Fruit fly (Drosophila melanogaster) whole organism, prepupa: ENCODE results near the gene Kr-h1.

Experiments
- Blimp-1 ChIP-seq: fragments of 200-800 bp; sonication (Bioruptor generic); optimal IDR thresholded peaks from 3 replicates; lab custom pipeline; 2017; ENCODE audit warnings: missing biosample characterization, missing genetic modification characterization, mild to moderate bottlenecking, moderate library complexity, missing genetic modification reagents
- CG10631 ChIP-seq: fragments of 200-800 bp; sonication (Bioruptor generic); optimal IDR thresholded peaks from 2 replicates; lab custom pipeline; 2016; ENCODE audit warnings: missing biosample characterization, missing genetic modification characterization
- CG10669 ChIP-seq: fragments of 200-800 bp; sonication (Bioruptor generic); optimal IDR thresholded peaks from 3 replicates; lab custom pipeline; 2018; ENCODE audit warnings: missing biosample characterization, mild to moderate bottlenecking, missing genetic modification characterization, moderate library complexity
- CG11294 ChIP-seq: fragments of 200-800 bp; sonication (Bioruptor generic); IDR thresholded peaks from 2 replicates; pipeline ENCODE4 v1.3.6; 2022; ENCODE audit warnings: missing biosample characterization, missing genetic modification characterization
- CG11762 ChIP-seq: fragments of 200-800 bp; sonication (Bioruptor generic); optimal IDR thresholded peaks from 3 replicates; lab custom pipeline; 2016; ENCODE audit warnings: missing biosample characterization, missing genetic modification characterization; ENCODE audit not compliant: insufficient read depth
- CG11902 ChIP-seq: fragments of 200-800 bp; sonication (Bioruptor generic); optimal IDR thresholded peaks from 3 replicates; lab custom pipeline; 2016; ENCODE audit warnings: missing biosample characterization, missing genetic modification characterization
- CG15336 ChIP-seq: fragments of 200-800 bp; sonication (Bioruptor generic); IDR thresholded peaks from 2 replicates; pipeline ENCODE4 v1.3.6; 2022; ENCODE audit warnings: missing biosample characterization, missing genetic modification characterization
- CG1621 ChIP-seq: fragments of 200-800 bp; sonication (Bioruptor generic); optimal IDR thresholded peaks from 3 replicates; lab custom pipeline; 2018; ENCODE audit warnings: missing biosample characterization, mild to moderate bottlenecking, missing genetic modification characterization
- CG16779 ChIP-seq: fragments of 200-800 bp; sonication (Bioruptor generic); optimal IDR thresholded peaks from 3 replicates; lab custom pipeline; 2017; ENCODE audit warnings: missing biosample characterization, mild to moderate bottlenecking, missing genetic modification characterization
- CG31627 ChIP-seq: fragments of 200-800 bp; sonication (Bioruptor generic); optimal IDR thresholded peaks from 3 replicates; lab custom pipeline; 2016; ENCODE audit warnings: missing biosample characterization, missing genetic modification characterization
- CG32006 ChIP-seq: fragments of 200-800 bp; sonication (Bioruptor generic); optimal IDR thresholded peaks from 3 replicates; lab custom pipeline; 2017; ENCODE audit warnings: missing biosample characterization, mild to moderate bottlenecking, missing genetic modification characterization
- CG34406 ChIP-seq: fragments of 200-800 bp; sonication (Bioruptor generic); optimal IDR thresholded peaks from 3 replicates; lab custom pipeline; 2016; ENCODE audit warnings: missing biosample characterization, missing genetic modification characterization
- CG4318 ChIP-seq: fragments of 200-800 bp; sonication (Bioruptor generic); optimal IDR thresholded peaks from 3 replicates; lab custom pipeline; 2017; ENCODE audit warnings: missing biosample characterization, mild to moderate bottlenecking, missing genetic modification characterization
- CG6792 ChIP-seq: fragments of 200-800 bp; sonication (Bioruptor generic); optimal IDR thresholded peaks from 3 replicates; lab custom pipeline; 2016; ENCODE audit warnings: missing biosample characterization, missing genetic modification characterization
- CG7368 ChIP-seq: fragments of 200-800 bp; sonication (Bioruptor generic); optimal IDR thresholded peaks from 3 replicates; lab custom pipeline; 2016; ENCODE audit warnings: missing biosample characterization, missing genetic modification characterization
- CG8119 ChIP-seq: fragments of 200-800 bp; sonication (Bioruptor generic); IDR thresholded peaks from 3 replicates; pipeline ENCODE4 v1.3.6; 2022; ENCODE audit warnings: missing biosample characterization, missing genetic modification characterization
- CG8319 ChIP-seq: fragments of 200-800 bp; sonication (Bioruptor generic); optimal IDR thresholded peaks from 3 replicates; lab custom pipeline; 2016; ENCODE audit warnings: missing biosample characterization, missing genetic modification characterization
- CG8632 ChIP-seq: fragments of 200-800 bp; sonication (Bioruptor generic); optimal IDR thresholded peaks from 3 replicates; lab custom pipeline; 2016; ENCODE audit warnings: missing biosample characterization, missing genetic modification characterization
- CG9139 ChIP-seq: fragments of 200-800 bp; sonication (Bioruptor generic); optimal IDR thresholded peaks from 3 replicates; lab custom pipeline; 2017; ENCODE audit warnings: missing biosample characterization, mild to moderate bottlenecking, missing genetic modification characterization
- Eip78C ChIP-seq: fragments of 200-800 bp; sonication (Bioruptor generic); peaks from one replicate; lab custom pipeline; 2016; ENCODE audit warnings: missing biosample characterization, missing genetic modification characterization
- Eip93F ChIP-seq: fragments of 200-800 bp; sonication (Bioruptor generic); optimal IDR thresholded peaks from 2 replicates; lab custom pipeline; 2016; ENCODE audit warnings: missing biosample characterization, mild to moderate bottlenecking, missing genetic modification characterization
- Ets21C ChIP-seq: fragments of 200-800 bp; sonication (Bioruptor generic); optimal IDR thresholded peaks from 3 replicates; lab custom pipeline; 2016; ENCODE audit warnings: missing biosample characterization, missing genetic modification characterization
- Ets96B ChIP-seq: fragments of 200-800 bp; optimal IDR thresholded peaks from 2 replicates; lab custom pipeline; 2019; ENCODE audit warnings: missing biosample characterization, mild to moderate bottlenecking, missing genetic modification characterization, moderate library complexity
- Gug ChIP-seq: fragments of 200-800 bp; sonication (Bioruptor generic); IDR thresholded peaks from 2 replicates; pipeline ENCODE4 v1.3.6; 2022; ENCODE audit warnings: missing biosample characterization, missing genetic modification characterization
- Hr38 ChIP-seq: sonication (Bioruptor generic); optimal IDR thresholded peaks from 2 replicates; lab custom pipeline; 2016; ENCODE audit warnings: missing biosample characterization, missing genetic modification characterization
- Hr39 ChIP-seq: fragments of 200-800 bp; sonication (Bioruptor generic); optimal IDR thresholded peaks from 2 replicates; lab custom pipeline; 2016; ENCODE audit warnings: missing biosample characterization, missing genetic modification characterization
- Hr4 ChIP-seq: fragments of 200-800 bp; sonication (Bioruptor generic); optimal IDR thresholded peaks from 3 replicates; lab custom pipeline; 2016; ENCODE audit warnings: missing biosample characterization, missing genetic modification characterization
- Lpt ChIP-seq: fragments of 200-800 bp; sonication (Bioruptor generic); optimal IDR thresholded peaks from 3 replicates; lab custom pipeline; 2016; ENCODE audit warnings: missing biosample characterization, missing genetic modification characterization
- OdsH ChIP-seq: fragments of 200-800 bp; sonication (Bioruptor generic); optimal IDR thresholded peaks from 3 replicates; lab custom pipeline; 2016; ENCODE audit warnings: missing biosample characterization, missing genetic modification characterization
- Smox ChIP-seq: fragments of 200-800 bp; sonication (Bioruptor generic); optimal IDR thresholded peaks from 3 replicates; lab custom pipeline; 2016; ENCODE audit warnings: missing biosample characterization, missing genetic modification characterization
- Sox14 ChIP-seq: fragments of 200-800 bp; sonication (Bioruptor generic); optimal IDR thresholded peaks from 3 replicates; lab custom pipeline; 2016; ENCODE audit warnings: missing biosample characterization, missing genetic modification characterization
- Sox15 ChIP-seq: fragments of 200-800 bp; sonication (Bioruptor generic); optimal IDR thresholded peaks from 3 replicates; lab custom pipeline; 2016; ENCODE audit warnings: missing biosample characterization, missing genetic modification characterization
- achi ChIP-seq: fragments of 200-800 bp; sonication (Bioruptor generic); optimal IDR thresholded peaks from 3 replicates; lab custom pipeline; 2016; ENCODE audit warnings: missing biosample characterization, missing genetic modification characterization
- acj6 ChIP-seq: fragments of 200-800 bp; sonication (Bioruptor generic); optimal IDR thresholded peaks from 3 replicates; lab custom pipeline; 2016; ENCODE audit warnings: missing biosample characterization, missing genetic modification characterization
- cyc ChIP-seq: fragments of 200-800 bp; sonication (Bioruptor generic); optimal IDR thresholded peaks from 3 replicates; lab custom pipeline; 2016; ENCODE audit warnings: missing biosample characterization, missing genetic modification characterization
- dac ChIP-seq: fragments of 200-800 bp; sonication (Bioruptor generic); optimal IDR thresholded peaks from 2 replicates; lab custom pipeline; 2017; ENCODE audit warnings: missing biosample characterization, mild to moderate bottlenecking, missing genetic modification characterization
- eg ChIP-seq: fragments of 200-800 bp; sonication (Bioruptor generic); IDR thresholded peaks from 3 replicates; pipeline ENCODE4 v1.3.6; 2022; ENCODE audit warnings: missing biosample characterization, missing genetic modification characterization
- esn ChIP-seq: fragments of 200-800 bp; sonication (Bioruptor generic); optimal IDR thresholded peaks from 2 replicates; lab custom pipeline; 2016; ENCODE audit warnings: missing biosample characterization, mild to moderate bottlenecking, missing genetic modification characterization, moderate library complexity
- fd59A ChIP-seq: fragments of 200-800 bp; sonication (Bioruptor generic); optimal IDR thresholded peaks from 2 replicates; lab custom pipeline; 2017; ENCODE audit warnings: missing biosample characterization, mild to moderate bottlenecking, missing genetic modification characterization, missing genetic modification reagents
- fd85E ChIP-seq: fragments of 200-800 bp; sonication (Bioruptor generic); optimal IDR thresholded peaks from 3 replicates; lab custom pipeline; 2016; ENCODE audit warnings: missing biosample characterization, missing genetic modification characterization
- fkh ChIP-seq: fragments of 200-800 bp; sonication (Bioruptor generic); optimal IDR thresholded peaks from 3 replicates; lab custom pipeline; 2017; ENCODE audit warnings: missing biosample characterization, mild to moderate bottlenecking, missing genetic modification characterization, moderate library complexity
- lz ChIP-seq: fragments of 200-800 bp; sonication (Bioruptor generic); optimal IDR thresholded peaks from 3 replicates; lab custom pipeline; 2016; ENCODE audit warnings: missing biosample characterization, missing genetic modification characterization
- spab ChIP-seq: fragments of 200-800 bp; sonication (Bioruptor generic); optimal IDR thresholded peaks from 2 replicates; lab custom pipeline; 2017; ENCODE audit warnings: missing biosample characterization, mild to moderate bottlenecking, missing genetic modification characterization, missing genetic modification reagents
- svp ChIP-seq: fragments of 200-800 bp; sonication (Bioruptor generic); peaks from one replicate; lab custom pipeline; 2016; ENCODE audit warnings: missing biosample characterization, missing genetic modification characterization
- topi ChIP-seq: fragments of 200-800 bp; sonication (Bioruptor generic); optimal IDR thresholded peaks from 3 replicates; lab custom pipeline; 2016; ENCODE audit warnings: missing biosample characterization, missing genetic modification characterization
- vri ChIP-seq: fragments of 200-800 bp; sonication (Bioruptor generic); optimal IDR thresholded peaks from 3 replicates; lab custom pipeline; 2016; ENCODE audit warnings: missing biosample characterization, mild to moderate bottlenecking, missing genetic modification characterization

The Kr-h1 gene

DNA sequence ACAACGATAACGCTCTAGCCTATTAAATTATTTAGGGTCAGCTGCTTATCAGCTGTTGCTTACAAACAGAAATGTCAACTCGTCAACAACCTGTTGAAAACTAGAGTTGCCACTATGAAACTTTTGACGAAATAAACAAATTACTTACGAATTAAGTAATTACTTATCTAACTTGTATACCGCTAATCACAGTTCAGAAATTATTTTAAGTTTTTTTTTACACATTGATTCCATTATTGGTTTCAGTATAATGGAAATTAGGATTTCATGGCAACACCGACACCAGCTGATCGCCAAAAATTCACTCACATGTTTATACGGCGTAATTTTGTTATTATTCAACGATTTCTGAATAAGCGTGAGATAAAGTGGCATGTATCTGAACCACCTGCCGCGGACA, 44.6 kb upstream of the Kr-h1 start, which contains the start of the genes CG9117 and CG31643 (continued):
- TF ChIP-seq achi (GFP tag; lab: Kevin White, UChicago) (peak; percentile 73), Hr39 (GFP tag; lab: Kevin White, UChicago) (peak; percentile 73), topi (GFP tag; lab: Kevin White, UChicago) (peak; percentile 62), lz (GFP tag; lab: Kevin White, UChicago) (peak; percentile 65), CG9139 (GFP tag; lab: Kevin White, UChicago) (no peak), CG8119 (GFP tag; lab: Robert Waterston, UW) (no peak), CG10631 (GFP tag; lab: Kevin White, UChicago) (no peak), CG32006 (no peak), Sox14 (GFP tag; lab: Kevin White, UChicago) (peak; percentile 72), Hr38 (GFP tag; lab: Kevin White, UChicago) (no peak), Gug (GFP tag; lab: Robert Waterston, UW) (no peak), spab (GFP tag; lab: Kevin White, UChicago) (no peak), CG16779 (tag; lab: Kevin White, UChicago) (no peak), CG8632 (no peak), CG1621 (tag; lab: Kevin White, UChicago) (peak; percentile 75), dac (GFP tag; lab: Kevin White, UChicago) (no peak), Lpt (GFP tag; lab: Kevin White, UChicago) (no peak), CG11762 (GFP tag; lab: Kevin White, UChicago) (peak; percentile 18), Ets96B (tag; lab: Kevin White, UChicago) (no peak), Blimp-1 (GFP tag; lab: Kevin White, UChicago) (no peak), CG8319 (GFP tag; lab: Kevin White, UChicago) (no peak), CG15336 (GFP tag; lab: Robert Waterston, UW) (peak; percentile 62), CG10669 (GFP tag; lab: Kevin White, UChicago) (no peak), eg (GFP tag; lab: Robert Waterston, UW) (peak; percentile 70), fd59A (no peak), Sox15 (GFP tag; lab: Kevin White, UChicago) (peak; percentile 26), Smox (GFP tag; lab: Kevin White, UChicago) (no peak), CG7368 (GFP tag; lab: Kevin White, UChicago) (no peak), Hr4 (GFP tag; lab: Kevin White, UChicago) (no peak), CG11294 (no peak), CG4318 (GFP tag; lab: Kevin White, UChicago) (no peak), CG6792 (GFP tag; lab: Kevin White, UChicago) (peak; percentile 51), cyc (GFP tag; lab: Kevin White, UChicago) (peak; percentile 67), Ets21C (GFP tag; lab: Kevin White, UChicago) (no peak), CG34406 (GFP tag; lab: Kevin White, UChicago) (peak; percentile 55), Eip78C (GFP tag; lab: Kevin White, UChicago) (peak; percentile 84), CG31627 (GFP tag; lab: Kevin White, UChicago) (peak; percentile 73), svp (GFP tag; lab: Kevin White, UChicago) (peak; percentile 95)

DNA sequence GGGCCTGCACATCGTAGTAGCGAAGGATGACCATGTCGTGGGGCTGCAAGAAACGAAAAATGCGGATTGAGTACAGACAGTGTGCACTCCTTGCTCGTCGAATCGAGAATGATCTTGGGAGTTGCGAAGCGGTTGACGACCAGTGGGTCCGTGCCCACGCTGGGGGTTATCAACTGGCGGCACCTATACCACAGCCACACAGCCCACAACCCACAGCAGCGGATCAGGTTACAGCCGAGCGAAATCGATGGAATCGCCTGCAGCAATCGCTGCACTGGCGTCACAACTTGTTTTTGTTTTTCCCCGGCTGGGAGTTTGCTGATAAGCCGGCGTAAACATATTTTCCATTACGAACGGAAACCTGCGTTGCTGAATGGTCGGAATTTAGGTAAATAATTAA, 36.9 kb upstream of the Kr-h1 start:
- TF ChIP-seq CG9139 (GFP tag; lab: Kevin White, UChicago): no peak
- TF ChIP-seq svp (GFP tag; lab: Kevin White, UChicago): peak; percentile 99

DNA sequence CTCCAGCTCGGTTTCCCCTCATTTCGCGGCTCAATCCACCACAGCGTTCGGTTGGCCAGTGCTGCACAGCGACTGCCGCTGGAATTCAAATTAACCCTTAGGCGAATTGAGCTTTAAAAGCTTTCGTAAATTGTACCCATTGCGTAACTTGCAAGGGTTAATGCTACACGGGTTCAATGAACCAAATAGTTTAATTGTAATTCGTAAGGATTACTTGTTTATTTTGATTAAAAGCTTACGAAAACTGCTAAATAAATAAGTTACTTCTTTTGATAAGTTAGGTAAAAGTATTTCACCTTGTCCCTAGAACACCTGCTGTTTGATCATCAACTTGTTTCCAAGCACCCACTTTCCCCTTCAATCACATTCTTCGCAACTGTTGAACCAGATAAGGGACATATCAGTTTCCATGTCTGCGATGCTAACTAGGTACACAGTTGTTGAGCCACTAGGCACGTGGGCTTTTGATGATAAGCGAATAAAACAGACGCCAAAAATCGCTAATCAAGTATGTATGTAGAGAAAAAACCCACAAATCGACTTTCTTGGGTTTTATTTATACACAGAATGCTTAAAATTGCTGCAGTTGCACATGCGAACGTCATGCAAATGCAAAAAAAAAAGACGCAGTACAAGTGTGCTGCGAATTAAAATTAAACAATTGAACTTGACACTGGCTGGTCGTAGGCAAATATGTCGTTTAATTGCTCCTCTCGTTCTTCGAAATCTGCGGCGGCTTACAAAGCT, 36.3 kb upstream of the Kr-h1 start, which contains the start of gene Pfas:
Gene Pfas, minus strand, starts transcription at position 79 of the 747 bp plus-strand sequence.
- peak; percentile 64 for TF ChIP-seq acj6 (GFP tag; lab: Kevin White, UChicago)
- peak; percentile 50 for TF ChIP-seq CG1621 (tag; lab: Kevin White, UChicago)
- peak; percentile 76 for TF ChIP-seq esn (GFP tag; lab: Kevin White, UChicago)
- TF ChIP-seq fd85E (GFP tag; lab: Kevin White, UChicago): no peak
- TF ChIP-seq CG11902 (GFP tag; lab: Kevin White, UChicago): no peak
- no peak for TF ChIP-seq OdsH (GFP tag; lab: Kevin White, UChicago)
- TF ChIP-seq Ets21C (GFP tag; lab: Kevin White, UChicago): no peak
- TF ChIP-seq Gug (GFP tag; lab: Robert Waterston, UW): peak; percentile 40; the same call in 1 of the 2 replicates
- TF ChIP-seq Eip78C (GFP tag; lab: Kevin White, UChicago): peak; percentile 90
- no peak for TF ChIP-seq CG8119 (GFP tag; lab: Robert Waterston, UW)
- TF ChIP-seq Eip93F (GFP tag; lab: Kevin White, UChicago): no peak
- peak; percentile 40 for TF ChIP-seq fkh (GFP tag; lab: Kevin White, UChicago)
- no peak for TF ChIP-seq svp (GFP tag; lab: Kevin White, UChicago)
- no peak for TF ChIP-seq Hr4 (GFP tag; lab: Kevin White, UChicago)
- TF ChIP-seq CG32006: peak; percentile 54
- TF ChIP-seq achi (GFP tag; lab: Kevin White, UChicago): peak; percentile 25
- peak; percentile 98 for TF ChIP-seq vri (GFP tag; lab: Kevin White, UChicago)
- TF ChIP-seq CG7368 (GFP tag; lab: Kevin White, UChicago): peak; percentile 37
- peak; percentile 29; the same call in 1 of the 2 replicates for TF ChIP-seq CG11294
- TF ChIP-seq Blimp-1 (GFP tag; lab: Kevin White, UChicago): peak; percentile 32
- peak; percentile 42 for TF ChIP-seq fd59A
- peak; percentile 25 for TF ChIP-seq CG34406 (GFP tag; lab: Kevin White, UChicago)
